Worm (Caenorhabditis elegans): Measurements from ENCODE around the gene dib-1.

ce11 chrIV:2853164-2853563 is 37.5 kb upstream of the dib-1 start, which contains the start of gene Y54G2A.49:
- no peak for TF ChIP-seq nhr-84 (tag; optimal IDR thresholded peaks at IDR 0.05)
- no peak for TF ChIP-seq ama-1 (optimal IDR thresholded peaks at IDR 0.05)
